Worm (Caenorhabditis elegans) whole organism, late embryonic: ENCODE results near the gene dao-6.

Source experiments
- C38D4.7 ChIP-seq: fragments of 200-800 bp; sonication (Bioruptor generic); optimal IDR thresholded peaks from 2 replicates; lab custom pipeline; 2018; ENCODE audit warnings: mild to moderate bottlenecking, missing genetic modification characterization, moderate library complexity, missing compliant biosample characterization
- ahr-1 ChIP-seq: sonication (generic microtip); optimal IDR thresholded peaks from 2 replicates; lab custom pipeline; 2016; ENCODE audit warnings: missing genetic modification characterization, missing compliant biosample characterization
- ama-1 ChIP-seq: fragments of 150-350 bp; optimal IDR thresholded peaks from 2 replicates; lab custom pipeline; 2014
- ceh-19 ChIP-seq: fragments of 200-800 bp; sonication (Bioruptor generic); optimal IDR thresholded peaks from 2 replicates; lab custom pipeline; 2018; ENCODE audit warnings: mild to moderate bottlenecking, missing genetic modification characterization, missing compliant biosample characterization
- ceh-22 ChIP-seq: sonication (generic microtip); optimal IDR thresholded peaks from 2 replicates; lab custom pipeline; 2017; ENCODE audit warnings: missing biosample characterization, missing genetic modification characterization
- ceh-45 ChIP-seq: fragments of 200-800 bp; sonication (Bioruptor generic); IDR thresholded peaks from 2 replicates; pipeline ENCODE4 v1.3.6; 2022; ENCODE audit warnings: missing genetic modification reagents, missing genetic modification characterization, missing compliant biosample characterization
- ceh-6 ChIP-seq: fragments of 200-800 bp; sonication (Bioruptor generic); optimal IDR thresholded peaks from 2 replicates; lab custom pipeline; 2018; ENCODE audit warnings: mild to moderate bottlenecking, missing genetic modification characterization, missing compliant biosample characterization
- elt-2 ChIP-seq: sonication (generic microtip); optimal IDR thresholded peaks from 2 replicates; lab custom pipeline; 2016; ENCODE audit warnings: missing genetic modification reagents, missing genetic modification characterization, missing compliant biosample characterization
- ets-4 ChIP-seq: sonication (generic microtip); optimal IDR thresholded peaks from 2 replicates; lab custom pipeline; 2016; ENCODE audit warnings: missing genetic modification characterization, missing compliant biosample characterization
- fax-1 ChIP-seq: sonication (generic microtip); optimal IDR thresholded peaks from 2 replicates; lab custom pipeline; 2016; ENCODE audit warnings: missing genotype, missing genetic modification characterization, missing compliant biosample characterization
- pha-4 ChIP-seq: fragments of 150-350 bp; optimal IDR thresholded peaks from 2 replicates; lab custom pipeline; 2018; ENCODE audit warnings: missing biosample characterization, missing genetic modification reagents, missing genetic modification characterization
- ref-2 ChIP-seq: sonication (generic microtip); optimal IDR thresholded peaks from 2 replicates; lab custom pipeline; 2016; ENCODE audit warnings: missing genetic modification characterization, missing compliant biosample characterization
- tbx-2 ChIP-seq: sonication (generic microtip); optimal IDR thresholded peaks from 2 replicates; lab custom pipeline; 2016; ENCODE audit warnings: missing genetic modification characterization, missing compliant biosample characterization
- zip-5 ChIP-seq: sonication (generic microtip); optimal IDR thresholded peaks from 2 replicates; lab custom pipeline; 2016; ENCODE audit warnings: missing genetic modification characterization, missing compliant biosample characterization

DNA sequence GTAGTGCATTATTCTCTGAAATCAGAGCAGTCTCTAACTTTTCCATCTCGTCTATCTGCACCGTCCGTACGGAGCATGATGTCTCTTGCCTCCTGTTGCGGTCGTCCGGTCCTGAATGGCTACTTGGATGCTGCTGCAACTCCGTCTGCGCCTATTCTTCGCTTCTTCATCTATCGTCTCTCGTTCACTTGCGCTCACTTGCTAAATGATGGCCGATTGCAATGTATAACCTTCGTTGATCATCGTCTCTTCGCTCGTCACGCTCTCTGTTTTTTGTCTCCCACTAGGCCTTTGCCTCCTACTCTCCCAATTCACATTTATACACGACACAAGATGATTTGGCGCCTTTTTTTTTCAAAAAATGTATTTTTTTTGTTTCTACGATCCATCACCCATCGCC is 38.7 kb downstream of the dao-6 start:
- TF ChIP-seq elt-2 (tag; lab: Kevin White, UChicago) (no peak), zip-5 (tag; lab: Kevin White, UChicago) (no peak), ama-1 (lab: Kevin White, UChicago) (no peak), C38D4.7 (GFP tag; lab: Kevin White, UChicago) (no peak), tbx-2 (peak; percentile 34), fax-1 (tag; lab: Kevin White, UChicago) (no peak), ref-2 (tag; lab: Kevin White, UChicago) (no peak), ceh-6 (GFP tag; lab: Kevin White, UChicago) (no peak), ceh-22 (tag; lab: Kevin White, UChicago) (no peak), ceh-45 (GFP tag; lab: Robert Waterston, UW) (no peak), ahr-1 (tag; lab: Kevin White, UChicago) (no peak), ceh-19 (GFP tag; lab: Kevin White, UChicago) (no peak), pha-4 (tag; lab: Kevin White, UChicago) (no peak), ets-4 (tag; lab: Kevin White, UChicago) (no peak)
